Fruit fly (Drosophila melanogaster) whole organism, wandering third instar larva: Measurements from ENCODE around the gene CG42537.

Experiments
- CrebA ChIP-seq: fragments of 200-800 bp; sonication (Bioruptor generic); optimal IDR thresholded peaks from 2 replicates; lab custom pipeline; 2016; ENCODE audit warnings: missing biosample characterization, mild to moderate bottlenecking, missing genetic modification characterization, borderline replicate concordance
- Dif ChIP-seq: fragments of 200-275, 200-300 bp; sonication (Bioruptor generic); optimal IDR thresholded peaks from 2 replicates; lab custom pipeline; 2018; ENCODE audit warnings: missing biosample characterization, missing genetic modification characterization; ENCODE audit not compliant: partially characterized antibody
- HLH106 ChIP-seq: fragments of 200-800 bp; optimal IDR thresholded peaks from 3 replicates; lab custom pipeline; 2019; ENCODE audit warnings: missing biosample characterization, mild to moderate bottlenecking, missing genetic modification characterization, moderate library complexity
- Myc ChIP-seq: fragments of >200 bp; optimal IDR thresholded peaks from 2 replicates; lab custom pipeline; 2017
- OdsH ChIP-seq: fragments of 200-800 bp; sonication (Bioruptor generic); optimal IDR thresholded peaks from 2 replicates; lab custom pipeline; 2016; ENCODE audit warnings: missing biosample characterization, mild to moderate bottlenecking, missing genetic modification characterization
- Sp1 ChIP-seq: fragments of 200-800 bp; sonication (Bioruptor generic); optimal IDR thresholded peaks from 3 replicates; lab custom pipeline; 2019; ENCODE audit warnings: missing biosample characterization, mild to moderate bottlenecking, missing genetic modification characterization, moderate library complexity
- dsf ChIP-seq: sonication (Bioruptor generic); optimal IDR thresholded peaks from 2 replicates; lab custom pipeline; 2016; ENCODE audit warnings: missing biosample characterization, missing genetic modification characterization, borderline replicate concordance
- ey ChIP-seq: fragments of 200-800 bp; sonication (Bioruptor generic); optimal IDR thresholded peaks from 2 replicates; lab custom pipeline; 2016; ENCODE audit warnings: missing biosample characterization, missing genetic modification characterization
- fru ChIP-seq: fragments of 200-800 bp; sonication (Bioruptor generic); optimal IDR thresholded peaks from 3 replicates; lab custom pipeline; 2016; ENCODE audit warnings: missing biosample characterization, mild to moderate bottlenecking, missing genetic modification characterization
- h ChIP-seq: fragments of 200-800 bp; sonication (Bioruptor generic); optimal IDR thresholded peaks from 3 replicates; lab custom pipeline; 2016; ENCODE audit warnings: missing biosample characterization, mild to moderate bottlenecking, missing genetic modification characterization
- jim ChIP-seq: fragments of 175-275, 200-325 bp; sonication (Bioruptor generic); optimal IDR thresholded peaks from 2 replicates; lab custom pipeline; 2016; ENCODE audit warnings: missing biosample characterization, mild to moderate bottlenecking, missing genetic modification characterization
- psq ChIP-seq: fragments of 200-800 bp; sonication (Bioruptor generic); optimal IDR thresholded peaks from 3 replicates; lab custom pipeline; 2017; ENCODE audit warnings: missing biosample characterization, mild to moderate bottlenecking, missing genetic modification characterization, moderate library complexity
- sv ChIP-seq: fragments of 200-800 bp; sonication (Bioruptor generic); optimal IDR thresholded peaks from 3 replicates; lab custom pipeline; 2016; ENCODE audit warnings: missing biosample characterization, missing genetic modification characterization

dm6 chr3R:6425454-6426156 is 48.0 kb downstream of the CG42537 start:
- TF ChIP-seq OdsH (peak; percentile 60), jim (GFP tag; lab: Kevin White, UChicago) (no peak), ey (GFP tag; lab: Kevin White, UChicago) (peak; percentile 56), Myc (lab: Kevin White, UChicago) (no peak), Sp1 (GFP tag; lab: Kevin White, UChicago) (peak; percentile 57), psq (GFP tag; lab: Kevin White, UChicago) (no peak), Dif (GFP tag; lab: Kevin White, UChicago) (no peak), fru (GFP tag; lab: Kevin White, UChicago) (peak; percentile 69), h (GFP tag; lab: Kevin White, UChicago) (peak; percentile 44), CrebA (GFP tag; lab: Kevin White, UChicago) (no peak), dsf (GFP tag; lab: Kevin White, UChicago) (no peak), sv (no peak), HLH106 (tag; lab: Kevin White, UChicago) (peak; percentile 22)
